Fruit fly (Drosophila melanogaster) Kc167 (cell line): ENCODE measurements around the gene Usp7.

Experiments
- Myc ChIP-seq: fragments of >200 bp; optimal IDR thresholded peaks from 2 replicates; lab custom pipeline; 2017; ENCODE audit warnings: missing external identifiers
- Sin3A ChIP-seq: fragments of >200 bp; optimal IDR thresholded peaks from 2 replicates; lab custom pipeline; 2018; ENCODE audit warnings: missing external identifiers
- h ChIP-seq: fragments of >200 bp; optimal IDR thresholded peaks from 3 replicates; lab custom pipeline; 2018; ENCODE audit warnings: missing external identifiers
- insv ChIP-seq: fragments of >200 bp; optimal IDR thresholded peaks from 3 replicates; lab custom pipeline; 2018; ENCODE audit warnings: missing external identifiers
- psq ChIP-seq: fragments of >200 bp; optimal IDR thresholded peaks from 2 replicates; lab custom pipeline; 2017; ENCODE audit warnings: missing external identifiers
- ttk ChIP-seq: sonication (Bioruptor generic); optimal IDR thresholded peaks from 2 replicates; lab custom pipeline; 2017; ENCODE audit warnings: missing external identifiers

dm6 chrX:12050292-12050691 lies 21.5 kb upstream of the Usp7 start:
- TF ChIP-seq Sin3A (lab: Kevin White, UChicago), result no peak
- TF ChIP-seq psq (lab: Kevin White, UChicago), result no peak
- no peak for TF ChIP-seq insv (lab: Kevin White, UChicago)
- no peak for TF ChIP-seq Myc
- no peak for TF ChIP-seq h
- TF ChIP-seq ttk (lab: Kevin White, UChicago), result no peak
